Worm (Caenorhabditis elegans) whole organism, young adult: ENCODE data around the gene oig-2.

Experiments
- Y53F4B.3 ChIP-seq: fragments of 200-800 bp; sonication (Bioruptor generic); IDR thresholded peaks from 2 replicates; pipeline ENCODE4 v1.3.6; 2022; ENCODE audit warnings: missing genetic modification reagents, missing genetic modification characterization, missing compliant biosample characterization
- Y67H2A.10 ChIP-seq: fragments of 200-800 bp; sonication (Bioruptor generic); conservative IDR thresholded peaks from 2 replicates; pipeline ENCODE4 v1.3.6; 2022; ENCODE audit warnings: missing genetic modification reagents, missing genetic modification characterization, missing compliant biosample characterization
- ama-1 ChIP-seq, 3 experiments: fragments of 150-350 bp in 1 of 3; sonication (generic microtip) in 2 of 3; optimal IDR thresholded peaks; 2 replicates each; lab custom pipeline; 2014 to 2018; ENCODE audit warnings: missing biosample characterization in 2 of 3, missing genetic modification characterization in 2 of 3, missing genetic modification reagents in 2 of 3
- ceh-100 ChIP-seq: fragments of 200-800 bp; sonication (Bioruptor generic); IDR thresholded peaks from 2 replicates; pipeline ENCODE4 v1.3.6; 2022; ENCODE audit warnings: missing genetic modification reagents, missing genetic modification characterization, missing compliant biosample characterization
- ceh-40 ChIP-seq: fragments of 200-800 bp; sonication (Bioruptor generic); IDR thresholded peaks from 2 replicates; pipeline ENCODE4 v1.3.6; 2022; ENCODE audit warnings: missing genetic modification characterization, missing compliant biosample characterization
- ets-4 ChIP-seq: fragments of 200-800 bp; sonication (Bioruptor generic); optimal IDR thresholded peaks from 2 replicates; lab custom pipeline; 2018; ENCODE audit warnings: mild to moderate bottlenecking, missing genetic modification characterization, missing compliant biosample characterization
- him-1 ChIP-seq: sonication (generic microtip); optimal IDR thresholded peaks from 2 replicates; lab custom pipeline; 2016; ENCODE audit warnings: missing genotype, missing genetic modification reagents, missing genetic modification characterization, missing compliant biosample characterization
- repo-1 ChIP-seq: sonication (generic microtip); optimal IDR thresholded peaks from 2 replicates; lab custom pipeline; 2017; ENCODE audit warnings: mild to moderate bottlenecking, missing genetic modification characterization, missing compliant biosample characterization
- snpc-4 ChIP-seq, 5 experiments: fragments of 150-350 bp in 1 of 5; sonication (generic microtip) in 4 of 5; optimal IDR thresholded peaks; 2 replicates each; lab custom pipeline; 2014 to 2018; ENCODE audit warnings: missing genetic modification characterization in 5 of 5, missing biosample characterization in 3 of 5, antibody characterized with exemption in 2 of 5, mild to moderate bottlenecking in 2 of 5, missing compliant biosample characterization in 2 of 5, missing genotype in 2 of 5, moderate library complexity in 2 of 5, missing genetic modification reagents in 1 of 5
- tbp1 ChIP-seq: fragments of 200-800 bp; sonication (Bioruptor generic); optimal IDR thresholded peaks from 2 replicates; lab custom pipeline; 2018; ENCODE audit warnings: mild to moderate bottlenecking, missing genetic modification characterization, missing compliant biosample characterization
- unc-130 ChIP-seq: sonication (generic microtip); optimal IDR thresholded peaks from 2 replicates; lab custom pipeline; 2016; ENCODE audit warnings: missing genetic modification reagents, missing genetic modification characterization, missing compliant biosample characterization
- xnd-1 ChIP-seq: sonication (generic microtip); optimal IDR thresholded peaks from 2 replicates; lab custom pipeline; 2016; ENCODE audit warnings: missing genotype, missing genetic modification reagents, missing genetic modification characterization, missing compliant biosample characterization
- zfh-2 ChIP-seq: fragments of 200-800 bp; sonication (Bioruptor generic); conservative IDR thresholded peaks from 2 replicates; pipeline ENCODE4 v1.3.6; 2022; ENCODE audit warnings: missing genetic modification reagents, missing genetic modification characterization, missing compliant biosample characterization

DNA sequence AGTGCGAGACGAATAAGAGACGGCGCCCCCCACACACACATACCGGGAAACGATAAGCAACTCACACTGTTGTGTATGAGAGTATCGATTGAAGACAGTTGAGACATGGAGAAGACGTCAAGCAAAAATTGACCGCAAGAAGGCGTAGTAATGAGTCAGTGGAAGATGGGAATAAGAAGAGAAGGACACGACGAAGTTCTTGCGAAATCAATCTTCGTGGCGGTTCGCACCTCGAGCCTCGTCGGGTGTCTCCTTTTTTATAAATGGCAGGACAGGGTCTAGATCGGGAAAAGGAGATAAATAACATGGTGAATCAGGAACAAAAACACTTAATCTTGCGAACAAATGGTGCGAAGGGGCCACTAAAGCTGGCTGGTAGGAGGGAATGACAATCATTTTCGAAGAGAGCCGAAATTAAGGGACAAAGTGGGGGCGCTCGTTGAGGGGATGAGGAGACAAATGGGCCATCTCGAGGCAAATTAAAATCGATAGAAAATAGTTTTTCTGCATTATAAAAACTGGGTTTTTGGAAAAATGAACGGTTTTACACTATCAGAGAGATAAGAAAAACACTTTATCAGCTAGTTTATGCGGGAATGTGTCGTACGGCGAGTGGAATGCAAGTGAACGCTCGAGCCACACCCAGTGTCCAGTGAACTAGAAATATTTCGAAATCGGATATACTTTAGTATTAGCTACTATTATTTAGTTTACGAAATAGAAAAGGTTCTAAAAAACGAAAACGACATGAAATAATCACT lies 21.5 kb upstream of the oig-2 start:
- no peak for TF ChIP-seq Y53F4B.3
- no peak for TF ChIP-seq tbp1 (GFP tag; lab: Kevin White, UChicago)
- TF ChIP-seq Y67H2A.10, result no peak
- TF ChIP-seq ceh-100 (GFP tag; lab: Robert Waterston, UW), result no peak
- no peak for TF ChIP-seq unc-130
- no peak for TF ChIP-seq ama-1 (optimal IDR thresholded peaks at IDR 0.05; lab: Kevin White, UChicago)
- TF ChIP-seq ama-1 (GFP tag; optimal IDR thresholded peaks at IDR 0.05; lab: Kevin White, UChicago), result no peak
- TF ChIP-seq ets-4, result no peak
- TF ChIP-seq repo-1 (tag; lab: Kevin White, UChicago), result no peak
- TF ChIP-seq him-1 (tag; lab: Kevin White, UChicago), result no peak
- no peak for TF ChIP-seq snpc-4 (GFP tag; optimal IDR thresholded peaks at IDR 0.05; lab: Kevin White, UChicago)
- no peak for TF ChIP-seq snpc-4 (tag; optimal IDR thresholded peaks at IDR 0.05; lab: Kevin White, UChicago)
- TF ChIP-seq zfh-2 (GFP tag; lab: Robert Waterston, UW), result no peak
- TF ChIP-seq ceh-40 (GFP tag; lab: Robert Waterston, UW), result no peak
- TF ChIP-seq xnd-1 (tag; lab: Kevin White, UChicago), result no peak
